Worm (Caenorhabditis elegans) whole organism, L4 larva: Measurements from ENCODE around the gene F18C5.10.

Experiments
- D1046.2 ChIP-seq: fragments of 200-800 bp; sonication (Bioruptor generic); IDR thresholded peaks from 2 replicates; pipeline ENCODE4 v1.3.6; 2022; ENCODE audit warnings: missing genetic modification characterization, missing compliant biosample characterization
- F10B5.3 ChIP-seq: sonication (generic microtip); optimal IDR thresholded peaks from 2 replicates; lab custom pipeline; 2016; ENCODE audit warnings: mild to moderate bottlenecking, missing genetic modification characterization, missing compliant biosample characterization
- F37D6.2 ChIP-seq: sonication (generic microtip); optimal IDR thresholded peaks from 2 replicates; lab custom pipeline; 2016; ENCODE audit warnings: mild to moderate bottlenecking, missing genetic modification characterization, missing compliant biosample characterization
- R02D3.7 ChIP-seq: fragments of 150-350 bp; sonication (generic microtip); optimal IDR thresholded peaks from 3 replicates; lab custom pipeline; 2014; ENCODE audit warnings: missing biosample characterization, missing genetic modification characterization
- T20F7.1 ChIP-seq: fragments of 200-800 bp; sonication (Bioruptor generic); optimal IDR thresholded peaks from 2 replicates; lab custom pipeline; 2018; ENCODE audit warnings: mild to moderate bottlenecking, missing genetic modification characterization, missing compliant biosample characterization
- Y105C5A.15 ChIP-seq: fragments of 200-800 bp; sonication (Bioruptor generic); IDR thresholded peaks from 2 replicates; pipeline ENCODE4 v1.3.6; 2022; ENCODE audit warnings: missing genetic modification characterization, missing compliant biosample characterization
- Y75B8A.6 ChIP-seq: fragments of 200-800 bp; sonication (Bioruptor generic); IDR thresholded peaks from 2 replicates; pipeline ENCODE4 v1.3.6; 2022; ENCODE audit warnings: missing genetic modification reagents, missing genetic modification characterization, missing compliant biosample characterization
- arid-1 ChIP-seq: fragments of 200-800 bp; sonication (Bioruptor generic); conservative IDR thresholded peaks from 2 replicates; pipeline ENCODE4 v1.3.6; 2022; ENCODE audit warnings: missing genetic modification reagents, missing genetic modification characterization, missing compliant biosample characterization
- ceh-28 ChIP-seq: fragments of 150-350 bp; optimal IDR thresholded peaks from 2 replicates; lab custom pipeline; 2014; ENCODE audit warnings: missing biosample characterization, missing genetic modification reagents, missing genetic modification characterization
- ceh-32 ChIP-seq: sonication (generic microtip); optimal IDR thresholded peaks from 2 replicates; lab custom pipeline; 2016; ENCODE audit warnings: mild to moderate bottlenecking, missing genetic modification characterization, missing compliant biosample characterization; ENCODE audit not compliant: poor library complexity
- ceh-44 ChIP-seq: fragments of 200-800 bp; sonication (Bioruptor generic); IDR thresholded peaks from 2 replicates; pipeline ENCODE4 v1.3.6; 2022; ENCODE audit warnings: missing genetic modification reagents, missing genetic modification characterization, missing compliant biosample characterization
- ceh-62 ChIP-seq: sonication (generic microtip); optimal IDR thresholded peaks from 2 replicates; lab custom pipeline; 2017; ENCODE audit warnings: missing biosample characterization, missing genetic modification characterization
- cey-2 ChIP-seq: sonication (generic microtip); optimal IDR thresholded peaks from 3 replicates; lab custom pipeline; 2017; ENCODE audit warnings: missing genetic modification characterization, mild to moderate bottlenecking, missing compliant biosample characterization, antibody characterized with exemption, borderline replicate concordance; ENCODE audit not compliant: insufficient read depth
- daf-16 ChIP-seq, 3 experiments: sonication (generic microtip); optimal IDR thresholded peaks; 2 replicates each; lab custom pipeline; 2016 to 2017; ENCODE audit warnings: missing genetic modification characterization in 3 of 3, missing genetic modification reagents in 3 of 3, mild to moderate bottlenecking in 2 of 3, missing compliant biosample characterization in 2 of 3, missing biosample characterization in 1 of 3, moderate library complexity in 1 of 3
- daf-19 ChIP-seq: fragments of 200-800 bp; sonication (Bioruptor generic); conservative IDR thresholded peaks from 2 replicates; pipeline ENCODE4 v1.3.6; 2022; ENCODE audit warnings: missing genetic modification characterization, missing compliant biosample characterization
- daf-8 ChIP-seq: fragments of 200-800 bp; sonication (Bioruptor generic); IDR thresholded peaks from 2 replicates; pipeline ENCODE4 v1.3.6; 2022; ENCODE audit warnings: missing genetic modification characterization, missing compliant biosample characterization
- dmd-6 ChIP-seq: fragments of 200-800 bp; sonication (Bioruptor generic); IDR thresholded peaks from 2 replicates; pipeline ENCODE4 v1.3.6; 2022; ENCODE audit warnings: missing genetic modification reagents, missing genetic modification characterization, missing compliant biosample characterization
- dpl-1 ChIP-seq: fragments of 150-350 bp; optimal IDR thresholded peaks from 2 replicates; lab custom pipeline; 2014; ENCODE audit warnings: missing biosample characterization, missing genetic modification reagents, missing genetic modification characterization
- egl-43 ChIP-seq: fragments of 200-800 bp; sonication (Bioruptor generic); IDR thresholded peaks from 2 replicates; pipeline ENCODE4 v1.3.6; 2022; ENCODE audit warnings: missing genetic modification reagents, missing genetic modification characterization, missing compliant biosample characterization
- fkh-10 ChIP-seq: fragments of 150-350 bp; optimal IDR thresholded peaks from 2 replicates; lab custom pipeline; 2014; ENCODE audit warnings: missing biosample characterization, missing genetic modification reagents, missing genetic modification characterization
- gei-8 ChIP-seq: fragments of 200-800 bp; sonication (Bioruptor generic); optimal IDR thresholded peaks from 2 replicates; lab custom pipeline; 2018; ENCODE audit warnings: mild to moderate bottlenecking, missing genetic modification characterization, missing compliant biosample characterization
- hif-1 ChIP-seq, 2 experiments: sonication (generic microtip); optimal IDR thresholded peaks; 2 replicates each; lab custom pipeline; 2016 to 2017; ENCODE audit warnings: missing compliant biosample characterization in 2 of 2, missing genetic modification characterization in 2 of 2, missing genetic modification reagents in 2 of 2, missing genotype in 2 of 2, mild to moderate bottlenecking in 1 of 2
- hlh-11 ChIP-seq: fragments of 200-800 bp; sonication (Bioruptor generic); optimal IDR thresholded peaks from 2 replicates; lab custom pipeline; 2018; ENCODE audit warnings: mild to moderate bottlenecking, missing genetic modification characterization, missing compliant biosample characterization
- lin-29 ChIP-seq: fragments of 200-800 bp; sonication (Bioruptor generic); IDR thresholded peaks from 2 replicates; pipeline ENCODE4 v1.3.6; 2022; ENCODE audit warnings: missing genetic modification reagents, missing genetic modification characterization, missing compliant biosample characterization
- lin-38 ChIP-seq: fragments of 200-800 bp; sonication (Bioruptor generic); IDR thresholded peaks from 2 replicates; pipeline ENCODE4 v1.3.6; 2022; ENCODE audit warnings: missing genetic modification reagents, missing genetic modification characterization, missing compliant biosample characterization
- lin-39 ChIP-seq: fragments of 150-350 bp; optimal IDR thresholded peaks from 2 replicates; lab custom pipeline; 2014; ENCODE audit warnings: missing biosample characterization, missing genetic modification reagents, missing genetic modification characterization
- lir-3 ChIP-seq: sonication (generic microtip); optimal IDR thresholded peaks from 2 replicates; lab custom pipeline; 2016; ENCODE audit warnings: mild to moderate bottlenecking, missing genetic modification characterization, missing compliant biosample characterization
- madf-5 ChIP-seq, 2 experiments: fragments of 200-800 bp; sonication (Bioruptor generic); IDR thresholded peaks; 2 replicates each; pipeline ENCODE4 v1.3.6; 2022; ENCODE audit warnings: missing compliant biosample characterization in 2 of 2, missing genetic modification characterization in 2 of 2
- mdl-1 ChIP-seq, 2 experiments: fragments of 150-350 bp in 1 of 2; sonication (generic microtip) in 1 of 2; optimal IDR thresholded peaks; 2 replicates each; lab custom pipeline; 2014 to 2017; ENCODE audit warnings: missing biosample characterization in 2 of 2, missing genetic modification characterization in 2 of 2
- mdt-29 ChIP-seq: fragments of 200-800 bp; sonication (Bioruptor generic); IDR thresholded peaks from 2 replicates; pipeline ENCODE4 v1.3.6; 2022; ENCODE audit warnings: missing genetic modification reagents, missing genetic modification characterization, missing compliant biosample characterization
- mep-1 ChIP-seq: fragments of 150-350 bp; sonication (generic microtip); optimal IDR thresholded peaks from 3 replicates; lab custom pipeline; 2014; ENCODE audit warnings: missing biosample characterization, missing genetic modification characterization
- nhr-10 ChIP-seq: fragments of 150-350 bp; optimal IDR thresholded peaks from 2 replicates; lab custom pipeline; 2014; ENCODE audit warnings: missing biosample characterization, missing genetic modification characterization
- nhr-11 ChIP-seq: fragments of 150-350 bp; optimal IDR thresholded peaks from 2 replicates; lab custom pipeline; 2014; ENCODE audit warnings: missing biosample characterization, missing genetic modification characterization
- nhr-237 ChIP-seq: sonication (generic microtip); optimal IDR thresholded peaks from 2 replicates; lab custom pipeline; 2017; ENCODE audit warnings: missing biosample characterization, missing genetic modification characterization
- nhr-25 ChIP-seq: sonication (generic microtip); optimal IDR thresholded peaks from 2 replicates; lab custom pipeline; 2017; ENCODE audit warnings: missing genetic modification characterization, mild to moderate bottlenecking, missing compliant biosample characterization, antibody characterized with exemption, moderate library complexity, borderline replicate concordance; ENCODE audit not compliant: insufficient read depth
- nhr-48 ChIP-seq: sonication (generic microtip); optimal IDR thresholded peaks from 2 replicates; lab custom pipeline; 2016; ENCODE audit warnings: mild to moderate bottlenecking, missing genetic modification characterization, missing compliant biosample characterization
- nhr-76 ChIP-seq: fragments of 150-350 bp; optimal IDR thresholded peaks from 2 replicates; lab custom pipeline; 2014; ENCODE audit warnings: missing biosample characterization, missing genetic modification characterization
- nhr-77 ChIP-seq: fragments of 150-350 bp; optimal IDR thresholded peaks from 2 replicates; lab custom pipeline; 2014; ENCODE audit warnings: missing biosample characterization, missing genetic modification characterization
- pha-4 ChIP-seq, 2 experiments: fragments of 150-350 bp in 1 of 2; fragments of 200-800 bp in 1 of 2; sonication (Bioruptor generic) in 1 of 2; IDR thresholded peaks in 1 of 2; optimal IDR thresholded peaks in 1 of 2; 2 replicates each; pipeline versions ENCODE4 v1.3.6 to Lab custom; 2014 to 2022; ENCODE audit warnings: missing genetic modification characterization in 2 of 2, missing genetic modification reagents in 2 of 2, missing biosample characterization in 1 of 2, missing compliant biosample characterization in 1 of 2
- php-3 ChIP-seq: fragments of 200-800 bp; sonication (Bioruptor generic); IDR thresholded peaks from 2 replicates; pipeline ENCODE4 v1.3.6; 2022; ENCODE audit warnings: missing genetic modification reagents, missing genetic modification characterization, missing compliant biosample characterization
- rbr-2 ChIP-seq: sonication (generic microtip); optimal IDR thresholded peaks from 2 replicates; lab custom pipeline; 2016; ENCODE audit warnings: missing genotype, missing genetic modification characterization, missing compliant biosample characterization
- set-16 ChIP-seq: fragments of 200-800 bp; sonication (Bioruptor generic); IDR thresholded peaks from 2 replicates; pipeline ENCODE4 v1.3.6; 2022; ENCODE audit warnings: missing genetic modification reagents, missing genetic modification characterization, missing compliant biosample characterization
- snpc-1.2 ChIP-seq: fragments of 200-800 bp; sonication (Bioruptor generic); IDR thresholded peaks from 2 replicates; pipeline ENCODE4 v1.3.6; 2022; ENCODE audit warnings: missing genetic modification reagents, missing genetic modification characterization, missing compliant biosample characterization
- snpc-4 ChIP-seq: fragments of 150-350 bp; optimal IDR thresholded peaks from 2 replicates; lab custom pipeline; 2014; ENCODE audit warnings: missing biosample characterization, missing genetic modification characterization
- tag-97 ChIP-seq: fragments of 200-800 bp; sonication (Bioruptor generic); IDR thresholded peaks from 2 replicates; pipeline ENCODE4 v1.3.6; 2022; ENCODE audit warnings: missing genetic modification characterization, missing compliant biosample characterization
- unc-130 ChIP-seq: sonication (generic microtip); optimal IDR thresholded peaks from 2 replicates; lab custom pipeline; 2016; ENCODE audit warnings: missing genetic modification reagents, missing genetic modification characterization, missing compliant biosample characterization
- vab-7 ChIP-seq: fragments of 200-800 bp; sonication (Bioruptor generic); IDR thresholded peaks from 2 replicates; pipeline ENCODE4 v1.3.6; 2022; ENCODE audit warnings: missing genetic modification reagents, missing genetic modification characterization, missing compliant biosample characterization
- zfp-3 ChIP-seq: fragments of 200-800 bp; sonication (Bioruptor generic); conservative IDR thresholded peaks from 2 replicates; pipeline ENCODE4 v1.3.6; 2022; ENCODE audit warnings: missing genetic modification reagents, missing genetic modification characterization, missing compliant biosample characterization
- zip-2 ChIP-seq: fragments of 150-350 bp; optimal IDR thresholded peaks from 2 replicates; lab custom pipeline; 2014; ENCODE audit warnings: missing biosample characterization, missing genetic modification characterization

F18C5.10 gene

ce11 chrII:6565077-6565476 lies 3.8 kb upstream of the F18C5.10 start, which contains the start of gene mpz-3 (continued):
- no peak for TF ChIP-seq arid-1 (GFP tag; lab: Robert Waterston, UW)
- peak; percentile 70; the same call in 1 of the 2 replicates for TF ChIP-seq ceh-44 (GFP tag; lab: Robert Waterston, UW)
- TF ChIP-seq zfp-3 (GFP tag; lab: Robert Waterston, UW), result no peak
- TF ChIP-seq daf-19 (GFP tag; lab: Robert Waterston, UW), result 0 out of 2 replicates have a peak, but pooled peaks have one; percentile 40
- TF ChIP-seq mdt-29 (GFP tag; lab: Robert Waterston, UW), result peak; percentile 30; the same call in 1 of the 2 replicates
- no peak for TF ChIP-seq cey-2 (tag; lab: Kevin White, UChicago)
- TF ChIP-seq daf-8 (GFP tag; lab: Robert Waterston, UW), result 0 out of 2 replicates have a peak, but pooled peaks have one; percentile 37
- peak in 1 of 2 experiments; percentile 32 for TF ChIP-seq mdl-1 (tag; optimal IDR thresholded peaks at IDR 0.05; lab: Kevin White, UChicago)
- peak; percentile 47 for TF ChIP-seq unc-130
- peak; percentile 0 for TF ChIP-seq nhr-77
- no peak for TF ChIP-seq nhr-25 (tag; lab: Kevin White, UChicago)
- no peak for TF ChIP-seq nhr-76 (tag; lab: Kevin White, UChicago)
- no peak for TF ChIP-seq hlh-11 (tag; lab: Kevin White, UChicago)
- TF ChIP-seq nhr-10 (tag; lab: Kevin White, UChicago), result no peak
- TF ChIP-seq D1046.2 (GFP tag; lab: Robert Waterston, UW), result no peak
- TF ChIP-seq rbr-2 (tag; lab: Kevin White, UChicago), result peak; percentile 62
- peak in 1 of 2 experiments; percentile 42 for TF ChIP-seq daf-16 (GFP tag; optimal IDR thresholded peaks at IDR 0.05; lab: Kevin White, UChicago)
- TF ChIP-seq daf-16 (tag; optimal IDR thresholded peaks at IDR 0.05; lab: Kevin White, UChicago), result peak; percentile 36
- TF ChIP-seq dpl-1 (GFP tag; lab: Kevin White, UChicago), result no peak
- no peak for TF ChIP-seq php-3
- TF ChIP-seq pha-4 (GFP tag; IDR thresholded peaks at IDR 0.05; lab: Robert Waterston, UW), result peak; percentile 68; the same call in 1 of the 2 replicates
- no peak for TF ChIP-seq pha-4 (tag; optimal IDR thresholded peaks at IDR 0.05; lab: Kevin White, UChicago)
- no peak for TF ChIP-seq nhr-11 (tag; lab: Kevin White, UChicago)
- no peak for TF ChIP-seq vab-7 (GFP tag; lab: Robert Waterston, UW)
- no peak for TF ChIP-seq Y75B8A.6 (GFP tag; lab: Robert Waterston, UW)
- TF ChIP-seq F37D6.2, result no peak
- no peak for TF ChIP-seq zip-2

- TF ChIP-seq nhr-48 (tag; lab: Kevin White, UChicago), result no peak
- no peak for TF ChIP-seq egl-43
- TF ChIP-seq hif-1 (tag; optimal IDR thresholded peaks at IDR 0.05; lab: Kevin White, UChicago), result peak in 1 of 2 experiments; percentile 7
- TF ChIP-seq ceh-62, result no peak
- TF ChIP-seq dmd-6 (GFP tag; lab: Robert Waterston, UW), result no peak
- no peak for TF ChIP-seq set-16
- no peak for TF ChIP-seq F10B5.3 (tag; lab: Kevin White, UChicago)
- TF ChIP-seq lin-29 (GFP tag; lab: Robert Waterston, UW), result no peak
- TF ChIP-seq madf-5 (GFP tag; IDR thresholded peaks at IDR 0.05; lab: Robert Waterston, UW), result no peak
- TF ChIP-seq ceh-32 (tag; lab: Kevin White, UChicago), result no peak
- TF ChIP-seq fkh-10 (GFP tag; lab: Kevin White, UChicago), result no peak
- no peak for TF ChIP-seq tag-97 (GFP tag; lab: Robert Waterston, UW)
- TF ChIP-seq lir-3 (tag; lab: Kevin White, UChicago), result no peak
- no peak for TF ChIP-seq nhr-10 (tag; lab: Kevin White, UChicago)
- TF ChIP-seq T20F7.1 (GFP tag; lab: Kevin White, UChicago), result no peak
- TF ChIP-seq zfp-3 (GFP tag; lab: Robert Waterston, UW), result no peak
- no peak for TF ChIP-seq nhr-77
- no peak for TF ChIP-seq R02D3.7 (tag; lab: Kevin White, UChicago)
- no peak for TF ChIP-seq nhr-237 (tag; lab: Kevin White, UChicago)
- no peak for TF ChIP-seq Y105C5A.15 (GFP tag; lab: Robert Waterston, UW)
- peak; percentile 53 for TF ChIP-seq mep-1 (tag; lab: Kevin White, UChicago)
- no peak for TF ChIP-seq lin-38 (GFP tag; lab: Robert Waterston, UW)
- no peak for TF ChIP-seq ceh-28 (tag; lab: Kevin White, UChicago)
- TF ChIP-seq cey-2 (tag; lab: Kevin White, UChicago), result no peak
- TF ChIP-seq lin-39 (tag; lab: Kevin White, UChicago), result no peak
- TF ChIP-seq snpc-1.2, result no peak
- TF ChIP-seq gei-8, result no peak
- TF ChIP-seq snpc-4, result no peak
These were observed 2.0 kb upstream of the F18C5.10 start for ce11 chrII:6563238-6563637.
